Worm (Caenorhabditis elegans) whole organism, mixed stage, embryonic: ENCODE data around the gene dnj-19.

ENCODE experiments used
- M03D4.4 ChIP-seq: sonication (generic microtip); optimal IDR thresholded peaks from 2 replicates; lab custom pipeline; 2017; ENCODE audit warnings: mild to moderate bottlenecking, missing genetic modification characterization, missing compliant biosample characterization
- ceh-83 ChIP-seq: fragments of 200-800 bp; sonication (Bioruptor generic); optimal IDR thresholded peaks from 2 replicates; lab custom pipeline; 2018; ENCODE audit warnings: mild to moderate bottlenecking, missing genetic modification characterization, missing compliant biosample characterization
- elt-3 ChIP-seq: fragments of 150-350 bp; optimal IDR thresholded peaks from 2 replicates; lab custom pipeline; 2014; ENCODE audit warnings: missing biosample characterization, missing genetic modification characterization
- lin-13 ChIP-seq: fragments of 150-350 bp; optimal IDR thresholded peaks from 2 replicates; lab custom pipeline; 2014; ENCODE audit warnings: missing biosample characterization, missing genetic modification characterization
- nhr-28 ChIP-seq: fragments of 150-350 bp; optimal IDR thresholded peaks from 2 replicates; lab custom pipeline; 2014; ENCODE audit warnings: missing biosample characterization, missing genetic modification characterization
- sptf-1 ChIP-seq: sonication (generic microtip); optimal IDR thresholded peaks from 2 replicates; lab custom pipeline; 2017; ENCODE audit warnings: mild to moderate bottlenecking, missing genetic modification characterization, moderate library complexity, missing compliant biosample characterization
- unc-120 ChIP-seq: sonication (generic microtip); optimal IDR thresholded peaks from 2 replicates; lab custom pipeline; 2017; ENCODE audit warnings: missing genetic modification characterization, missing compliant biosample characterization; ENCODE audit not compliant: poor library complexity, severe bottlenecking
- unc-62 ChIP-seq: fragments of 150-350 bp; optimal IDR thresholded peaks from 2 replicates; lab custom pipeline; 2014; ENCODE audit warnings: missing biosample characterization, missing genetic modification reagents, missing genetic modification characterization
- ztf-11 ChIP-seq: fragments of 150-350 bp; optimal IDR thresholded peaks from 2 replicates; lab custom pipeline; 2014; ENCODE audit warnings: missing biosample characterization, missing genetic modification characterization

- TF ChIP-seq unc-120 (tag; lab: Kevin White, UChicago) (no peak), unc-62 (GFP tag; lab: Kevin White, UChicago) (no peak), elt-3 (tag; lab: Kevin White, UChicago) (no peak), sptf-1 (tag; lab: Kevin White, UChicago) (no peak), nhr-28 (tag; lab: Kevin White, UChicago) (no peak), lin-13 (no peak), ceh-83 (GFP tag; lab: Kevin White, UChicago) (no peak), M03D4.4 (tag; lab: Kevin White, UChicago) (no peak), ztf-11 (no peak)
Observed at ce11 chrV:5484866-5485265, 19.8 kb downstream of the dnj-19 start, which contains the start of gene srg-65.
